Worm (Caenorhabditis elegans) whole organism, dauer: ENCODE measurements around the gene srg-57.

Experiments
- unc-62 ChIP-seq: sonication (generic microtip); optimal IDR thresholded peaks from 2 replicates; lab custom pipeline; 2017; ENCODE audit warnings: missing biosample characterization, missing genetic modification reagents, missing genetic modification characterization

Gene srg-57

ce11 chrV:2697693-2698092 is 36.6 kb downstream of the srg-57 start:
- no peak for TF ChIP-seq unc-62 (GFP tag; lab: Kevin White, UChicago)

ce11 chrV:2695935-2696334 is 38.3 kb downstream of the srg-57 start, which contains the start of gene Y45G12B.3:
Y45G12B.3 (minus strand) TSS chrV:2696254.
- TF ChIP-seq unc-62 (GFP tag; lab: Kevin White, UChicago) = no peak

- no peak for TF ChIP-seq unc-62 (GFP tag; lab: Kevin White, UChicago)
Measured at ce11 chrV:2694389-2694788, 39.9 kb downstream of the srg-57 start, which contains the start of gene Y45G12B.2. Y45G12B.2 (plus strand) TSS chrV:2694771.

ce11 chrV:2690948-2691347 is 43.3 kb downstream of the srg-57 start:
- no peak for TF ChIP-seq unc-62 (GFP tag; lab: Kevin White, UChicago)

- no peak for TF ChIP-seq unc-62 (GFP tag; lab: Kevin White, UChicago)
Measured at ce11 chrV:2690478-2690877, 43.8 kb downstream of the srg-57 start.

- TF ChIP-seq unc-62 (GFP tag; lab: Kevin White, UChicago) = no peak
Measured at ce11 chrV:2688562-2688961, 45.7 kb downstream of the srg-57 start.

ce11 chrV:2684227-2684626 is 50.0 kb downstream of the srg-57 start:
- TF ChIP-seq unc-62 (GFP tag; lab: Kevin White, UChicago) = no peak

- no peak for TF ChIP-seq unc-62 (GFP tag; lab: Kevin White, UChicago)
Measured at ce11 chrV:2683497-2683896, 50.8 kb downstream of the srg-57 start.
